Fruit fly (Drosophila melanogaster) S2 (cell line): ENCODE measurements around the gene CG42488.

Experiments
- CG8478 ChIP-seq: fragments of >200 bp; optimal IDR thresholded peaks from 2 replicates; lab custom pipeline; 2018
- CTCF ChIP-seq, 2 experiments: fragments of >200 bp; optimal IDR thresholded peaks; 2 replicates each; lab custom pipeline; 2018

DNA sequence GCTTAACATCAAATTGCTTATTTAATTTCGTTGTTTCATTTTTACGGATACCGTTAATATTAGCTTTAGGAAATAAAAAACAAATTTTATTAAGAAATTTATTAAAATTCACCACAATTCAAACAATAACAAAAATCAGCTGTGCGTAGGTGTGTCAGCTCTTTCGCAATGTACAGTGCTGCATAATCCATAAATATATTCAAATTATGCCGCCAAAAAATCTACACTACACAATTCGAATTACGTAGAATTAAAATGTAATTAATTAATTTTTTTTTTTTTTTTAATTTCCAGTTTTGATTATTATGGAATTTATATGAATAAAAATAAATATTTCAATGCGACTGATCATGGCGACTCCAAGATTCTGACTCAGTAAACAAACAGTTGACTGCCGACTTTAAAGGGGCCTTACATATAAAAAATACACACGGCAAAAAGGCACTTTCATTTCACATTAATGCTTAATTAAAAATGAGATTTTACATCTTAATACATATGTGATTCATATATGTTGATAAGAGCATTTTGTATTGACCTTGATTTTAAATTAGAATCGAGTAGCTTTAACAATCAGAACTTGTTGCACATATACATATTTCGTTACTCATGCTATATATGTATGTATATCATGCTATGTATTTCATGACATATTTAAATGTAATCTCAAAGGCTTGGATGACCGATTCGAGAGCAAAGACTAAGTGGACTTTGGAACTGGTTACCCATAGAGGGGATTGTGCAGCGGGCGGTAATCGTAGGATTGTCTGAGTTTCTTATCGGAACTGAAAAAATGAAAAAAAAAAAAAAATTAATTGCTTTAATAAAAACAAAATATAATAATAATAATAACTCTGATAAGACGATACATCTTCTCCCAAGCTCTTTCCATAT lies 10.6 kb downstream of the CG42488 start:
- TF ChIP-seq CG8478 (lab: Kevin White, UChicago): no peak
- TF ChIP-seq CTCF (optimal IDR thresholded peaks at IDR 0.05; lab: Kevin White, UChicago): no peak
